Fruit fly (Drosophila melanogaster): Measurements from ENCODE around the gene CG15812.

The CG15812 gene

dm6 chr3L:3178530-3179096, 18.8 kb downstream of the CG15812 start, which contains the start of the genes MnM and Girdin (continued):
- no peak for TF ChIP-seq lbe (GFP tag; optimal IDR thresholded peaks at IDR 0.05)
- TF ChIP-seq Hr51 (GFP tag; optimal IDR thresholded peaks at IDR 0.05), result peak in 1 of 2 experiments; percentile 74
- no peak for TF ChIP-seq B-H1 (GFP tag; IDR thresholded peaks at IDR 0.05)
- TF ChIP-seq GATAe (GFP tag; conservative IDR thresholded peaks at IDR 0.05), result no peak
- TF ChIP-seq zfh2 (GFP tag; optimal IDR thresholded peaks at IDR 0.05), result peak; percentile 91
- TF ChIP-seq scrt (GFP tag; optimal IDR thresholded peaks at IDR 0.05), result no peak
- TF ChIP-seq dmrt11E (tag; optimal IDR thresholded peaks at IDR 0.05), result peak; percentile 38
- peak; percentile 99 for TF ChIP-seq Sin3A (optimal IDR thresholded peaks at IDR 0.05)
- TF ChIP-seq lilli (GFP tag; optimal IDR thresholded peaks at IDR 0.05), result peak; percentile 87
- TF ChIP-seq CG6683 (GFP tag; optimal IDR thresholded peaks at IDR 0.05), result no peak
- peak; percentile 81 for TF ChIP-seq CoRest (tag; optimal IDR thresholded peaks at IDR 0.05)
- no peak for TF ChIP-seq jigr1 (GFP tag; IDR thresholded peaks at IDR 0.05)
- no peak for TF ChIP-seq Optix (GFP tag; IDR thresholded peaks at IDR 0.05)
- TF ChIP-seq org-1 (GFP tag; optimal IDR thresholded peaks at IDR 0.05), result peak; percentile 12
- peak; percentile 87 for TF ChIP-seq CG30403 (GFP tag; optimal IDR thresholded peaks at IDR 0.05)
- TF ChIP-seq CG14050 (GFP tag; IDR thresholded peaks at IDR 0.05), result no peak
- TF ChIP-seq Doc3 (GFP tag; IDR thresholded peaks at IDR 0.05; ENCODE audit: partially characterized antibody), result peak; percentile 82
- peak in 1 of 2 experiments; percentile 41 for TF ChIP-seq bsh (GFP tag; optimal IDR thresholded peaks at IDR 0.05)
- TF ChIP-seq sisA (GFP tag; IDR thresholded peaks at IDR 0.05), result peak; percentile 56
- no peak for TF ChIP-seq CG12299 (tag; optimal IDR thresholded peaks at IDR 0.05)
- TF ChIP-seq grn (GFP tag; optimal IDR thresholded peaks at IDR 0.05), result no peak
- TF ChIP-seq CG13894 (tag; optimal IDR thresholded peaks at IDR 0.05), result no peak
- peak; percentile 33 for TF ChIP-seq stwl (tag; optimal IDR thresholded peaks at IDR 0.05)
- TF ChIP-seq CG4404 (GFP tag; IDR thresholded peaks at IDR 0.05), result peak; percentile 28; the same call in 1 of the 2 replicates
- TF ChIP-seq wek (GFP tag; optimal IDR thresholded peaks at IDR 0.05), result no peak
- TF ChIP-seq CG17612 (GFP tag; IDR thresholded peaks at IDR 0.05), result no peak
- TF ChIP-seq abd-A (tag; optimal IDR thresholded peaks at IDR 0.05), result no peak
- peak; percentile 60; the same call in 1 of the 3 replicates for TF ChIP-seq mld (GFP tag; IDR thresholded peaks at IDR 0.05; ENCODE audit: partially characterized antibody)
- no peak for TF ChIP-seq CG10274 (GFP tag; optimal IDR thresholded peaks at IDR 0.05)
- no peak for TF ChIP-seq chm (GFP tag; IDR thresholded peaks at IDR 0.05)
- TF ChIP-seq Ada2b (GFP tag; IDR thresholded peaks at IDR 0.05), result no peak; the same call in 1 of the 2 replicates
- TF ChIP-seq Atf-2 (GFP tag; optimal IDR thresholded peaks at IDR 0.05), result peak; percentile 70
- TF ChIP-seq Nf-YB (GFP tag; optimal IDR thresholded peaks at IDR 0.05), result no peak
- TF ChIP-seq CG10366 (GFP tag; IDR thresholded peaks at IDR 0.05), result peak; percentile 55
- TF ChIP-seq CG10565 (GFP tag; optimal IDR thresholded peaks at IDR 0.05), result no peak
- no peak for TF ChIP-seq CG3838 (GFP tag; optimal IDR thresholded peaks at IDR 0.05)
- no peak for TF ChIP-seq CG3281 (GFP tag; optimal IDR thresholded peaks at IDR 0.05)
- TF ChIP-seq inv (GFP tag; IDR thresholded peaks at IDR 0.05; ENCODE audit: partially characterized antibody), result peak; percentile 87
- TF ChIP-seq Taf1 (GFP tag; IDR thresholded peaks at IDR 0.05), result no peak
- peak; percentile 62; the same call in 1 of the 2 replicates for TF ChIP-seq NFAT (GFP tag; IDR thresholded peaks at IDR 0.05)
- TF ChIP-seq HLH4C (GFP tag; IDR thresholded peaks at IDR 0.05; ENCODE audit: partially characterized antibody), result peak; percentile 88
- TF ChIP-seq slp2 (GFP tag; optimal IDR thresholded peaks at IDR 0.05), result peak; percentile 51
- no peak for TF ChIP-seq cwo (GFP tag; optimal IDR thresholded peaks at IDR 0.05)
- no peak for TF ChIP-seq Elba2 (GFP tag; optimal IDR thresholded peaks at IDR 0.05)
- no peak for TF ChIP-seq CG6765 (GFP tag; optimal IDR thresholded peaks at IDR 0.05)
- TF ChIP-seq aop (GFP tag; IDR thresholded peaks at IDR 0.05), result no peak
- TF ChIP-seq Tbp (GFP tag; optimal IDR thresholded peaks at IDR 0.05), result peak; percentile 39
- TF ChIP-seq sim (GFP tag; IDR thresholded peaks at IDR 0.05), result no peak
- TF ChIP-seq Ssrp (tag; optimal IDR thresholded peaks at IDR 0.05), result peak; percentile 46
- peak; percentile 53 for TF ChIP-seq CG17186 (GFP tag; optimal IDR thresholded peaks at IDR 0.05)
